Fruit fly (Drosophila melanogaster) whole organism, wandering third instar larva: Measurements from ENCODE around the gene Gel.

Source experiments
- Abd-B ChIP-seq: fragments of >200 bp; optimal IDR thresholded peaks from 2 replicates; lab custom pipeline; 2017; ENCODE audit warnings: missing biosample characterization, missing genetic modification characterization
- CG32264 ChIP-seq: fragments of 200-800 bp; sonication (Bioruptor generic); optimal IDR thresholded peaks from 2 replicates; lab custom pipeline; 2016; ENCODE audit warnings: missing biosample characterization, missing genetic modification characterization
- CG9705 ChIP-seq: fragments of 200-800 bp; sonication (Bioruptor generic); optimal IDR thresholded peaks from 2 replicates; lab custom pipeline; 2018; ENCODE audit warnings: missing biosample characterization, mild to moderate bottlenecking, missing genetic modification characterization
- CrebA ChIP-seq: fragments of 200-800 bp; sonication (Bioruptor generic); optimal IDR thresholded peaks from 2 replicates; lab custom pipeline; 2016; ENCODE audit warnings: missing biosample characterization, mild to moderate bottlenecking, missing genetic modification characterization, borderline replicate concordance
- Dfd ChIP-seq: fragments of >200 bp; optimal IDR thresholded peaks from 2 replicates; lab custom pipeline; 2017; ENCODE audit warnings: missing biosample characterization, missing genetic modification characterization
- Dif ChIP-seq: fragments of 200-275, 200-300 bp; sonication (Bioruptor generic); optimal IDR thresholded peaks from 2 replicates; lab custom pipeline; 2018; ENCODE audit warnings: missing biosample characterization, missing genetic modification characterization; ENCODE audit not compliant: partially characterized antibody
- GATAd ChIP-seq: sonication (Bioruptor generic); optimal IDR thresholded peaks from 2 replicates; lab custom pipeline; 2016; ENCODE audit warnings: missing biosample characterization, missing genetic modification characterization
- HLH106 ChIP-seq: fragments of 200-800 bp; optimal IDR thresholded peaks from 3 replicates; lab custom pipeline; 2019; ENCODE audit warnings: missing biosample characterization, mild to moderate bottlenecking, missing genetic modification characterization, moderate library complexity
- Hnf4 ChIP-seq: fragments of 200-800 bp; sonication (Bioruptor generic); optimal IDR thresholded peaks from 2 replicates; lab custom pipeline; 2016; ENCODE audit warnings: missing biosample characterization, mild to moderate bottlenecking, missing genetic modification characterization
- Hr78 ChIP-seq: fragments of >200 bp; optimal IDR thresholded peaks from 2 replicates; lab custom pipeline; 2017; ENCODE audit warnings: missing biosample characterization, missing genetic modification characterization
- Jra ChIP-seq: sonication (Bioruptor generic); optimal IDR thresholded peaks from 2 replicates; lab custom pipeline; 2016; ENCODE audit warnings: missing biosample characterization, missing genetic modification characterization
- Mio ChIP-seq: sonication (Bioruptor generic); optimal IDR thresholded peaks from 2 replicates; lab custom pipeline; 2016; ENCODE audit warnings: missing biosample characterization, missing genetic modification characterization
- Myc ChIP-seq: fragments of >200 bp; optimal IDR thresholded peaks from 2 replicates; lab custom pipeline; 2017
- OdsH ChIP-seq: fragments of 200-800 bp; sonication (Bioruptor generic); optimal IDR thresholded peaks from 2 replicates; lab custom pipeline; 2016; ENCODE audit warnings: missing biosample characterization, mild to moderate bottlenecking, missing genetic modification characterization
- Vsx2 ChIP-seq: fragments of 200-300, 225-300 bp; sonication (Bioruptor generic); optimal IDR thresholded peaks from 2 replicates; lab custom pipeline; 2018; ENCODE audit warnings: missing biosample characterization, missing genetic modification characterization; ENCODE audit not compliant: partially characterized antibody
- br ChIP-seq: fragments of 200-800 bp; sonication (Bioruptor generic); optimal IDR thresholded peaks from 2 replicates; lab custom pipeline; 2016; ENCODE audit warnings: missing biosample characterization, missing genetic modification characterization
- dl ChIP-seq, 2 experiments: fragments of 175-275, 200-275 bp in 1 of 2; fragments of 200-275 bp in 1 of 2; sonication (Bioruptor generic); optimal IDR thresholded peaks; lab custom pipeline; 2018; ENCODE audit warnings: mild to moderate bottlenecking in 2 of 2, missing biosample characterization in 2 of 2, missing genetic modification characterization in 2 of 2, moderate library complexity in 2 of 2; ENCODE audit not compliant: partially characterized antibody in 2 of 2, insufficient read depth in 1 of 2
- dsf ChIP-seq: sonication (Bioruptor generic); optimal IDR thresholded peaks from 2 replicates; lab custom pipeline; 2016; ENCODE audit warnings: missing biosample characterization, missing genetic modification characterization, borderline replicate concordance
- ey ChIP-seq: fragments of 200-800 bp; sonication (Bioruptor generic); optimal IDR thresholded peaks from 2 replicates; lab custom pipeline; 2016; ENCODE audit warnings: missing biosample characterization, missing genetic modification characterization
- foxo ChIP-seq, 2 experiments: fragments of 200-800 bp; sonication (Bioruptor generic); optimal IDR thresholded peaks; 2 replicates in 1 of 2; 3 replicates in 1 of 2; lab custom pipeline; 2016 to 2017; ENCODE audit warnings: missing biosample characterization in 2 of 2, missing genetic modification characterization in 2 of 2
- fru ChIP-seq: fragments of 200-800 bp; sonication (Bioruptor generic); optimal IDR thresholded peaks from 3 replicates; lab custom pipeline; 2016; ENCODE audit warnings: missing biosample characterization, mild to moderate bottlenecking, missing genetic modification characterization
- h ChIP-seq: fragments of 200-800 bp; sonication (Bioruptor generic); optimal IDR thresholded peaks from 3 replicates; lab custom pipeline; 2016; ENCODE audit warnings: missing biosample characterization, mild to moderate bottlenecking, missing genetic modification characterization
- jim ChIP-seq: fragments of 175-275, 200-325 bp; sonication (Bioruptor generic); optimal IDR thresholded peaks from 2 replicates; lab custom pipeline; 2016; ENCODE audit warnings: missing biosample characterization, mild to moderate bottlenecking, missing genetic modification characterization
- lola ChIP-seq: fragments of >200 bp; optimal IDR thresholded peaks from 2 replicates; lab custom pipeline; 2017; ENCODE audit warnings: missing biosample characterization, missing genetic modification characterization
- pan ChIP-seq: fragments of >200 bp; optimal IDR thresholded peaks from 2 replicates; lab custom pipeline; 2017
- rgr ChIP-seq: fragments of 200-800 bp; sonication (Bioruptor generic); optimal IDR thresholded peaks from 3 replicates; lab custom pipeline; 2016; ENCODE audit warnings: missing biosample characterization, mild to moderate bottlenecking, missing genetic modification characterization
- sage ChIP-seq: fragments of 200-800 bp; sonication (Bioruptor generic); optimal IDR thresholded peaks from 2 replicates; lab custom pipeline; 2016; ENCODE audit warnings: missing biosample characterization, mild to moderate bottlenecking, missing genetic modification characterization
- sv ChIP-seq: fragments of 200-800 bp; sonication (Bioruptor generic); optimal IDR thresholded peaks from 3 replicates; lab custom pipeline; 2016; ENCODE audit warnings: missing biosample characterization, missing genetic modification characterization
- tai ChIP-seq: sonication (Bioruptor generic); optimal IDR thresholded peaks from 2 replicates; lab custom pipeline; 2016; ENCODE audit warnings: missing biosample characterization, missing genetic modification characterization
- usp ChIP-seq: fragments of >200 bp; optimal IDR thresholded peaks from 2 replicates; lab custom pipeline; 2017; ENCODE audit warnings: missing biosample characterization, missing genetic modification characterization
- woc ChIP-seq: sonication (Bioruptor generic); optimal IDR thresholded peaks from 2 replicates; lab custom pipeline; 2016; ENCODE audit warnings: missing biosample characterization, mild to moderate bottlenecking, missing genetic modification characterization

Gene Gel

DNA sequence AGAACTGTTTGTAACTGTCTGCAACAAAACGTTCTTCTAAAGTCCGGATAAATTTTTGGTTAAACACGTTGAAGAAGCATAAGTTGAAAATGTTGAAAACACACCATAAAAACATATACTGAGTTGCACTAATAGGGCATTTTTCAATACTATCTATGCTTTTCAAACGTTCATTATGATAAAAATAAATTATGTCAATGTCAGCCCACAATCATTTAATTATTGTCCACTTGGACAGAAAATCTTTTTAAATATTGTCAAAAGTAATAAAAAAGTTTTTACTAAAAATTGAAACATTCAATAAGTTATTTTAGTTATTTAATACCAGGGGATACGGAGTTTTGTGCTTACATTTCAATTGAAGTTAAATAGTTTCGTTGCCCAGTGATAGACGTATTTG lies 31.5 kb downstream of the Gel start, which contains the start of gene CG1092:
Gene CG1092 (plus strand): TSS at position 301 of the 400 bp plus-strand sequence.
- TF ChIP-seq Mio (GFP tag; lab: Kevin White, UChicago) (no peak), h (GFP tag; lab: Kevin White, UChicago) (no peak), ey (GFP tag; lab: Kevin White, UChicago) (no peak), CrebA (GFP tag; lab: Kevin White, UChicago) (no peak), tai (no peak), CG9705 (GFP tag; lab: Kevin White, UChicago) (no peak), Abd-B (GFP tag; lab: Kevin White, UChicago) (no peak), foxo (GFP tag; optimal IDR thresholded peaks at IDR 0.05; lab: Kevin White, UChicago) (no peak), br (GFP tag; lab: Kevin White, UChicago) (no peak), woc (no peak), usp (no peak), fru (GFP tag; lab: Kevin White, UChicago) (no peak), GATAd (no peak), pan (lab: Kevin White, UChicago) (no peak), dsf (no peak), dl (GFP tag; optimal IDR thresholded peaks at IDR 0.05; lab: Kevin White, UChicago; ENCODE audit: insufficient read depth in 1 of 2, partially characterized antibody in 2 of 2) (no peak), OdsH (GFP tag; lab: Kevin White, UChicago) (no peak), Hr78 (GFP tag; lab: Kevin White, UChicago) (no peak)

DNA sequence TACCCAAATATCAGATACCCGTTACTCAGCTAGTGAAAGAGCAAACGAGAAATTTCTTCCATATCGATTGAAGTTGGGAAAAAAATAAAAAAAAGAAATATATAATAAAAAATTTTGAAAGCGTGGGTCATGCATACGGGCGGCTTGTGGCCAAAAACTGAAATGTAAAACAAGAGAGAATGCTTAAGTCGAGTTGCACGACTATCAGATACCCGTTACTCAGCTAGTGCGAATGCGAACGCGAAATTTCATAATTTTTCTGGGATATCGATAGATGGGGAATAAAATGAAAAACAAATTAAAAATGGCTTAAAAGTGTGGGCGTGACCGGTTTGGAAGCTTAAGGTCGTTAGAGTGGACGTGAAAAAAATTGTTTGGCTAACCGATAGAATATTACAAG lies 33.3 kb downstream of the Gel start:
- TF ChIP-seq Dfd (peak; percentile 88), foxo (GFP tag; optimal IDR thresholded peaks at IDR 0.05; lab: Kevin White, UChicago) (no peak), woc (no peak)

DNA sequence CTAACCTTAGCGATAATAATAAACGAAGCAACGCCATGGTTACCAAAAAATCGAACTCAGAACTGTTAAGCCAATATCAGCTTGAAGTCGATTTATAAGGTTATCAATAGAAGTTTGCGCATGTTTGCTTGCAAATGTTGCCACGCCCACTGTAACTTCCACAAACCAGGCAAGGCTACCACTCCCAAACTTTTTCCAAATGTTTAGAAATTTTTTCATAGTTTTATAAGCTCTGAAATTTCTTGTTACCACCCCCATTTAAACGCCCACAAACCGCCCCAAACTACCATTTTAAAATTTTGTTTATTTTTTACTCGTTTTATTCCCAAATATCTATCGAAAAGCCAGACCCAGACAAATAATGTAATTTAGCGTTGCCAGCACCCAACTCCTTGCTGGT lies 42.8 kb downstream of the Gel start, which contains the start of gene flip:
Gene flip (minus strand): TSS at position 101 of the 400 bp plus-strand sequence.
- TF ChIP-seq dl (GFP tag; optimal IDR thresholded peaks at IDR 0.05; lab: Kevin White, UChicago; ENCODE audit: insufficient read depth in 1 of 2, partially characterized antibody in 2 of 2) (no peak), Mio (GFP tag; lab: Kevin White, UChicago) (no peak)
- TF ChIP-seq, all 38 proteins: peak for 0

DNA sequence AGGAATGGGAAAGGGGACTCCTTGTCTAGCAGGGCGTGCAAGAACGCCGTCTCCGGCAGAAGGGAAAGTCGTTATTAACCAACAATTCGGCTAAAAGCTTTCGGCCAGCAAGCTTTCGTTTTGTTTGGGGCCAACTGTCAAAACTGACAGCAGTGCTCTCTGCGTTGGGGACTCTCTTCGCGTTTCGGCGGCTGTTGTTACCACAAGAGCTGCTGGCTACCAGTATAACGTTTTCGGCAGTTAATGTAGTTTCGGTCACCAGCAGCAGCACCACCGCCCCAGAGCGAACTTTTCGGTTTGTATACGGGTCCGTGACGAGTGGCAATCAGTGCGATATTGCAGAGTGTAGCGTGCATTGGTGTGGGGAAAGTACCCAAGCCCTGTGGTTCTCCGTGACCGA lies 45.0 kb downstream of the Gel start, which contains the start of gene cpx:
Gene cpx (plus strand): TSS at position 160 of the 400 bp plus-strand sequence.
- TF ChIP-seq Vsx2 (GFP tag; lab: Kevin White, UChicago) (no peak), Jra (GFP tag; lab: Kevin White, UChicago) (no peak), dl (GFP tag; optimal IDR thresholded peaks at IDR 0.05; lab: Kevin White, UChicago; ENCODE audit: insufficient read depth in 1 of 2, partially characterized antibody in 2 of 2) (no peak), Dif (no peak), Myc (lab: Kevin White, UChicago) (no peak), sv (GFP tag; lab: Kevin White, UChicago) (no peak), lola (GFP tag; lab: Kevin White, UChicago) (no peak)

DNA sequence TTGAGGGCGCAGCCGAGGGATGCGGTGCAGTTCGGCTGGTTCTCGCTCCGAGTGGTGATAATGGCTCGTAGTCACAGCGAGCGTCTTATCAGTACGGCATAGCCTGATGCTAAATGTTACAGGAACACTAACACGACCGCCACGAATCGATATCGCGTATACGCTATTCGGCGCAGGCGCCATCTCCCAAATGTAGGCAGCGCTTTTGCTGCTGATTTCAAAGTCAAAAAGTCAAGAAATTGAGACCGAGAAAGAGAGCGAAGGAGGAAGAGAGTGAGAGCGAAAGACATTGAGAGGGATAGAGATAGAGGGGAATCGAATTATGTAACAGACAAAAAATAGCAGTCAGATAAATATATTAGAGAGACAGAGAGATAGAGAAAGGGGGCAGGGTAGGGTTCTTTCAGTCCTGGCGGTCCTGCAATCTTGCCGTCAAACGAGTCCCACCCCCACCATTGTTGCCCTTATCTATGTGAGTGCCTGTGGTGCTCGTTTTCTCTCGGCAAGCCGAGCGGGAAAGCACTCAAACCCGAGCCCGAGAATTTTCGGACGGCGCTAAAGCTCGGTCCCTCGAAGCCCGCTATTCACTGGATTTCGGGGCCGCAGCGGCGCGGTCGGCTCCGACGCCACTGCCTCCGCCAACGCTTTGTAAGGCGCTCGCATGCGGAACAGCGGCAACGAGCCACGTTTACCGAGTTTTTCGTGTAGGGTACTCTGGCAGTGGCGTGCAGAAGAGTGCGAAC lies 46.3 kb downstream of the Gel start:
- TF ChIP-seq ey (GFP tag; lab: Kevin White, UChicago) (no peak), CrebA (GFP tag; lab: Kevin White, UChicago) (no peak), Hr78 (GFP tag; lab: Kevin White, UChicago) (no peak), Dfd (no peak), HLH106 (tag; lab: Kevin White, UChicago) (no peak), jim (GFP tag; lab: Kevin White, UChicago) (no peak), Hnf4 (GFP tag; lab: Kevin White, UChicago) (no peak), OdsH (GFP tag; lab: Kevin White, UChicago) (no peak), foxo (GFP tag; optimal IDR thresholded peaks at IDR 0.05; lab: Kevin White, UChicago) (no peak), rgr (GFP tag; lab: Kevin White, UChicago) (no peak), CG9705 (GFP tag; lab: Kevin White, UChicago) (no peak), CG32264 (GFP tag; lab: Kevin White, UChicago) (no peak), usp (no peak), woc (no peak), dl (GFP tag; optimal IDR thresholded peaks at IDR 0.05; lab: Kevin White, UChicago; ENCODE audit: insufficient read depth in 1 of 2, partially characterized antibody in 2 of 2) (no peak), pan (lab: Kevin White, UChicago) (no peak), h (GFP tag; lab: Kevin White, UChicago) (no peak), tai (no peak), sage (GFP tag; lab: Kevin White, UChicago) (no peak)
